Worm (Caenorhabditis elegans): ENCODE measurements around the gene irld-67.

- TF ChIP-seq ceh-9 (tag; optimal IDR thresholded peaks at IDR 0.05) = no peak
- no peak for TF ChIP-seq pha-4 (tag; optimal IDR thresholded peaks at IDR 0.05)
- TF ChIP-seq skn-1 (tag; optimal IDR thresholded peaks at IDR 0.05) = no peak
- no peak for TF ChIP-seq mml-1 (tag; optimal IDR thresholded peaks at IDR 0.05)
- TF ChIP-seq tbx-2 (tag; optimal IDR thresholded peaks at IDR 0.05) = no peak
- no peak for TF ChIP-seq mdl-1 (tag; optimal IDR thresholded peaks at IDR 0.05)
- no peak for TF ChIP-seq nhr-11 (tag; optimal IDR thresholded peaks at IDR 0.05)
- no peak for TF ChIP-seq elt-1 (tag; optimal IDR thresholded peaks at IDR 0.05)
- TF ChIP-seq nhr-12 (tag; optimal IDR thresholded peaks at IDR 0.05) = no peak
- no peak for TF ChIP-seq nhr-43 (tag; optimal IDR thresholded peaks at IDR 0.05; ENCODE audit: poor library complexity, severe bottlenecking)
- TF ChIP-seq R02D3.7 (tag; optimal IDR thresholded peaks at IDR 0.05) = no peak
- TF ChIP-seq ztf-4 (tag; optimal IDR thresholded peaks at IDR 0.05) = no peak
- TF ChIP-seq nhr-23 (tag; optimal IDR thresholded peaks at IDR 0.05) = no peak
Observed at ce11 chrII:2955656-2956115, 21.4 kb upstream of the irld-67 start, which contains the start of gene irld-48.
